Worm (Caenorhabditis elegans) whole organism, L4 larva: ENCODE results near the gene F14D7.18.

Source experiments
- F26F4.8 ChIP-seq: fragments of 200-800 bp; sonication (Bioruptor generic); conservative IDR thresholded peaks from 2 replicates; pipeline ENCODE4 v1.3.6; 2022; ENCODE audit warnings: missing genetic modification characterization, missing compliant biosample characterization
- F37D6.2 ChIP-seq: sonication (generic microtip); optimal IDR thresholded peaks from 2 replicates; lab custom pipeline; 2016; ENCODE audit warnings: mild to moderate bottlenecking, missing genetic modification characterization, missing compliant biosample characterization
- R02D3.7 ChIP-seq: fragments of 150-350 bp; sonication (generic microtip); optimal IDR thresholded peaks from 3 replicates; lab custom pipeline; 2014; ENCODE audit warnings: missing biosample characterization, missing genetic modification characterization
- Y75B8A.6 ChIP-seq: fragments of 200-800 bp; sonication (Bioruptor generic); IDR thresholded peaks from 2 replicates; pipeline ENCODE4 v1.3.6; 2022; ENCODE audit warnings: missing genetic modification reagents, missing genetic modification characterization, missing compliant biosample characterization
- ama-1 ChIP-seq: fragments of 150-350 bp; optimal IDR thresholded peaks from 2 replicates; lab custom pipeline; 2014; ENCODE audit warnings: inconsistent platforms, mixed read lengths
- ceh-28 ChIP-seq: fragments of 150-350 bp; optimal IDR thresholded peaks from 2 replicates; lab custom pipeline; 2014; ENCODE audit warnings: missing biosample characterization, missing genetic modification reagents, missing genetic modification characterization
- ceh-82 ChIP-seq: sonication (generic microtip); optimal IDR thresholded peaks from 2 replicates; lab custom pipeline; 2017; ENCODE audit warnings: missing biosample characterization, missing genetic modification characterization
- dmd-6 ChIP-seq: fragments of 200-800 bp; sonication (Bioruptor generic); IDR thresholded peaks from 2 replicates; pipeline ENCODE4 v1.3.6; 2022; ENCODE audit warnings: missing genetic modification reagents, missing genetic modification characterization, missing compliant biosample characterization
- dpl-1 ChIP-seq: fragments of 150-350 bp; optimal IDR thresholded peaks from 2 replicates; lab custom pipeline; 2014; ENCODE audit warnings: missing biosample characterization, missing genetic modification reagents, missing genetic modification characterization
- dve-1 ChIP-seq: sonication (generic microtip); optimal IDR thresholded peaks from 2 replicates; lab custom pipeline; 2017; ENCODE audit warnings: antibody characterized with exemption, mild to moderate bottlenecking, missing genetic modification characterization, missing compliant biosample characterization; ENCODE audit not compliant: insufficient read depth
- egl-27 ChIP-seq: sonication (generic microtip); optimal IDR thresholded peaks from 3 replicates; lab custom pipeline; 2017; ENCODE audit warnings: missing biosample characterization, missing genetic modification reagents, missing genetic modification characterization
- fkh-10 ChIP-seq: fragments of 150-350 bp; optimal IDR thresholded peaks from 2 replicates; lab custom pipeline; 2014; ENCODE audit warnings: missing biosample characterization, missing genetic modification reagents, missing genetic modification characterization
- gei-8 ChIP-seq: fragments of 200-800 bp; sonication (Bioruptor generic); optimal IDR thresholded peaks from 2 replicates; lab custom pipeline; 2018; ENCODE audit warnings: mild to moderate bottlenecking, missing genetic modification characterization, missing compliant biosample characterization
- hlh-30 ChIP-seq: sonication (generic microtip); optimal IDR thresholded peaks from 2 replicates; lab custom pipeline; 2017; ENCODE audit warnings: antibody characterized with exemption, mild to moderate bottlenecking, missing genetic modification characterization, missing compliant biosample characterization; ENCODE audit not compliant: insufficient read depth
- jun-1 ChIP-seq: fragments of 150-350 bp; optimal IDR thresholded peaks from 2 replicates; lab custom pipeline; 2014; ENCODE audit warnings: missing biosample characterization, missing genetic modification reagents, missing genetic modification characterization
- lin-1 ChIP-seq: fragments of 200-800 bp; sonication (Bioruptor generic); IDR thresholded peaks from 2 replicates; pipeline ENCODE4 v1.3.6; 2022; ENCODE audit warnings: missing genetic modification reagents, missing genetic modification characterization, missing compliant biosample characterization
- lin-39 ChIP-seq: fragments of 150-350 bp; optimal IDR thresholded peaks from 2 replicates; lab custom pipeline; 2014; ENCODE audit warnings: missing biosample characterization, missing genetic modification reagents, missing genetic modification characterization
- lir-3 ChIP-seq: sonication (generic microtip); optimal IDR thresholded peaks from 2 replicates; lab custom pipeline; 2016; ENCODE audit warnings: mild to moderate bottlenecking, missing genetic modification characterization, missing compliant biosample characterization
- lsy-2 ChIP-seq, 2 experiments: fragments of 150-350 bp in 1 of 2; sonication (generic microtip) in 1 of 2; optimal IDR thresholded peaks; 2 replicates each; lab custom pipeline; 2014 to 2017; ENCODE audit warnings: missing biosample characterization in 2 of 2, missing genetic modification characterization in 2 of 2
- madf-5 ChIP-seq, 2 experiments: fragments of 200-800 bp; sonication (Bioruptor generic); IDR thresholded peaks; 2 replicates each; pipeline ENCODE4 v1.3.6; 2022; ENCODE audit warnings: missing compliant biosample characterization in 2 of 2, missing genetic modification characterization in 2 of 2
- mdt-29 ChIP-seq: fragments of 200-800 bp; sonication (Bioruptor generic); IDR thresholded peaks from 2 replicates; pipeline ENCODE4 v1.3.6; 2022; ENCODE audit warnings: missing genetic modification reagents, missing genetic modification characterization, missing compliant biosample characterization
- mep-1 ChIP-seq: fragments of 150-350 bp; sonication (generic microtip); optimal IDR thresholded peaks from 3 replicates; lab custom pipeline; 2014; ENCODE audit warnings: missing biosample characterization, missing genetic modification characterization
- mes-2 ChIP-seq: sonication (generic microtip); optimal IDR thresholded peaks from 2 replicates; lab custom pipeline; 2016; ENCODE audit warnings: missing genotype, mild to moderate bottlenecking, missing genetic modification characterization, missing compliant biosample characterization; ENCODE audit not compliant: poor library complexity, severe bottlenecking
- mxl-2 ChIP-seq: fragments of 200-800 bp; sonication (Bioruptor generic); conservative IDR thresholded peaks from 2 replicates; pipeline ENCODE4 v1.3.6; 2022; ENCODE audit warnings: missing genetic modification reagents, missing genetic modification characterization, missing compliant biosample characterization
- mxl-3 ChIP-seq: fragments of 200-800 bp; sonication (Bioruptor generic); optimal IDR thresholded peaks from 2 replicates; lab custom pipeline; 2018; ENCODE audit warnings: mild to moderate bottlenecking, missing genetic modification characterization, missing compliant biosample characterization
- nhr-25 ChIP-seq: sonication (generic microtip); optimal IDR thresholded peaks from 2 replicates; lab custom pipeline; 2017; ENCODE audit warnings: missing genetic modification characterization, mild to moderate bottlenecking, missing compliant biosample characterization, antibody characterized with exemption, moderate library complexity, borderline replicate concordance; ENCODE audit not compliant: insufficient read depth
- nhr-42 ChIP-seq: fragments of 200-800 bp; sonication (Bioruptor generic); IDR thresholded peaks from 2 replicates; pipeline ENCODE4 v1.3.6; 2022; ENCODE audit warnings: missing genetic modification characterization, missing compliant biosample characterization
- php-3 ChIP-seq: fragments of 200-800 bp; sonication (Bioruptor generic); IDR thresholded peaks from 2 replicates; pipeline ENCODE4 v1.3.6; 2022; ENCODE audit warnings: missing genetic modification reagents, missing genetic modification characterization, missing compliant biosample characterization
- pqm-1 ChIP-seq: sonication (generic microtip); optimal IDR thresholded peaks from 2 replicates; lab custom pipeline; 2017; ENCODE audit warnings: missing biosample characterization, missing genetic modification characterization
- rbr-2 ChIP-seq: sonication (generic microtip); optimal IDR thresholded peaks from 2 replicates; lab custom pipeline; 2016; ENCODE audit warnings: missing genotype, missing genetic modification characterization, missing compliant biosample characterization
- saeg-2 ChIP-seq: fragments of 200-800 bp; sonication (Bioruptor generic); IDR thresholded peaks from 2 replicates; pipeline ENCODE4 v1.3.6; 2022; ENCODE audit warnings: missing genetic modification reagents, missing genetic modification characterization, missing compliant biosample characterization
- sdz-12 ChIP-seq: fragments of 200-800 bp; sonication (Bioruptor generic); optimal IDR thresholded peaks from 2 replicates; lab custom pipeline; 2018; ENCODE audit warnings: mild to moderate bottlenecking, missing genetic modification characterization, missing compliant biosample characterization
- set-16 ChIP-seq: fragments of 200-800 bp; sonication (Bioruptor generic); IDR thresholded peaks from 2 replicates; pipeline ENCODE4 v1.3.6; 2022; ENCODE audit warnings: missing genetic modification reagents, missing genetic modification characterization, missing compliant biosample characterization
- spr-3 ChIP-seq: fragments of 200-800 bp; sonication (Bioruptor generic); optimal IDR thresholded peaks from 2 replicates; lab custom pipeline; 2018; ENCODE audit warnings: mild to moderate bottlenecking, missing genetic modification characterization, missing compliant biosample characterization
- unc-130 ChIP-seq: sonication (generic microtip); optimal IDR thresholded peaks from 2 replicates; lab custom pipeline; 2016; ENCODE audit warnings: missing genetic modification reagents, missing genetic modification characterization, missing compliant biosample characterization
- unc-39 ChIP-seq: sonication (generic microtip); optimal IDR thresholded peaks from 2 replicates; lab custom pipeline; 2017; ENCODE audit warnings: missing biosample characterization, missing genetic modification characterization
- unc-62 ChIP-seq, 3 experiments: fragments of 150-350 bp in 1 of 3; sonication (generic microtip); optimal IDR thresholded peaks in 2 of 3; peaks in 1 of 3; 1 replicate in 1 of 3; 2 replicates in 2 of 3; lab custom pipeline; 2014 to 2017; ENCODE audit warnings: missing biosample characterization in 3 of 3, missing genetic modification characterization in 3 of 3, missing genetic modification reagents in 3 of 3, missing genotype in 1 of 3
- zip-11 ChIP-seq: fragments of 200-800 bp; sonication (Bioruptor generic); IDR thresholded peaks from 2 replicates; pipeline ENCODE4 v1.3.6; 2022; ENCODE audit warnings: missing genetic modification characterization, missing compliant biosample characterization

Gene F14D7.18

ce11 chrV:14283241-14283640 is 7.3 kb downstream of the F14D7.18 start, which contains the start of gene F40G12.10:
Gene F40G12.10 (plus strand): TSS chrV:14283541.
- no peak for TF ChIP-seq sdz-12 (GFP tag; lab: Kevin White, UChicago)
- TF ChIP-seq F26F4.8 = no peak
- no peak for TF ChIP-seq hlh-30 (tag; lab: Kevin White, UChicago)
- no peak for TF ChIP-seq lin-1 (GFP tag; lab: Robert Waterston, UW)
- TF ChIP-seq jun-1 (tag; lab: Kevin White, UChicago) = no peak
- TF ChIP-seq mxl-2 (GFP tag; lab: Robert Waterston, UW) = no peak
- no peak for TF ChIP-seq mdt-29
- no peak for TF ChIP-seq set-16 (GFP tag; lab: Robert Waterston, UW)
- TF ChIP-seq, all 104 proteins: peak for 0

ce11 chrV:14282222-14282709 is 8.3 kb downstream of the F14D7.18 start, which contains the start of the genes srt-74 and F40G12.9:
Gene srt-74 (minus strand): TSS chrV:14282322.
Gene F40G12.9 (plus strand): TSS chrV:14282659.
- no peak for TF ChIP-seq mxl-3 (GFP tag; lab: Kevin White, UChicago)
- TF ChIP-seq mep-1 = no peak
- TF ChIP-seq dpl-1 (GFP tag; lab: Kevin White, UChicago) = no peak
- TF ChIP-seq Y75B8A.6 (GFP tag; lab: Robert Waterston, UW) = no peak
- TF ChIP-seq sdz-12 (GFP tag; lab: Kevin White, UChicago) = no peak
- TF ChIP-seq spr-3 = no peak
- TF ChIP-seq F37D6.2 (tag; lab: Kevin White, UChicago) = no peak
- no peak for TF ChIP-seq saeg-2 (GFP tag; lab: Robert Waterston, UW)
- no peak for TF ChIP-seq rbr-2 (tag; lab: Kevin White, UChicago)
- no peak for TF ChIP-seq madf-5 (GFP tag; IDR thresholded peaks at IDR 0.05; lab: Robert Waterston, UW)
- TF ChIP-seq lin-1 (GFP tag; lab: Robert Waterston, UW) = no peak
- no peak for TF ChIP-seq unc-62 (GFP tag; optimal IDR thresholded peaks at IDR 0.05 in 1 of 2; lab: Kevin White, UChicago)
- TF ChIP-seq unc-62 (tag; optimal IDR thresholded peaks at IDR 0.05; lab: Kevin White, UChicago) = no peak
- no peak for TF ChIP-seq R02D3.7 (tag; lab: Kevin White, UChicago)
- no peak for TF ChIP-seq lir-3 (tag; lab: Kevin White, UChicago)

- TF ChIP-seq unc-62 (GFP tag; optimal IDR thresholded peaks at IDR 0.05 in 1 of 2; lab: Kevin White, UChicago) (no peak), unc-62 (tag; optimal IDR thresholded peaks at IDR 0.05; lab: Kevin White, UChicago) (no peak), dve-1 (tag; lab: Kevin White, UChicago) (no peak), ama-1 (no peak), ceh-28 (tag; lab: Kevin White, UChicago) (no peak), ceh-82 (tag; lab: Kevin White, UChicago) (no peak), php-3 (GFP tag; lab: Robert Waterston, UW) (no peak), nhr-42 (GFP tag; lab: Robert Waterston, UW) (no peak), mxl-2 (GFP tag; lab: Robert Waterston, UW) (no peak), pqm-1 (tag; lab: Kevin White, UChicago) (no peak), dmd-6 (GFP tag; lab: Robert Waterston, UW) (no peak), lin-39 (no peak), fkh-10 (GFP tag; lab: Kevin White, UChicago) (no peak), unc-130 (no peak), nhr-25 (tag; lab: Kevin White, UChicago) (no peak), mes-2 (tag; lab: Kevin White, UChicago) (no peak), unc-39 (no peak), zip-11 (no peak), lsy-2 (tag; optimal IDR thresholded peaks at IDR 0.05; lab: Kevin White, UChicago) (no peak), gei-8 (no peak), egl-27 (tag; lab: Kevin White, UChicago) (no peak)
These were observed 10.8 kb downstream of the F14D7.18 start, which contains the start of gene srt-33 for ce11 chrV:14279777-14280176. Gene srt-33 (minus strand): TSS chrV:14279877.
